Fruit fly (Drosophila melanogaster): ENCODE data around the gene HP1D3csd.

DNA sequence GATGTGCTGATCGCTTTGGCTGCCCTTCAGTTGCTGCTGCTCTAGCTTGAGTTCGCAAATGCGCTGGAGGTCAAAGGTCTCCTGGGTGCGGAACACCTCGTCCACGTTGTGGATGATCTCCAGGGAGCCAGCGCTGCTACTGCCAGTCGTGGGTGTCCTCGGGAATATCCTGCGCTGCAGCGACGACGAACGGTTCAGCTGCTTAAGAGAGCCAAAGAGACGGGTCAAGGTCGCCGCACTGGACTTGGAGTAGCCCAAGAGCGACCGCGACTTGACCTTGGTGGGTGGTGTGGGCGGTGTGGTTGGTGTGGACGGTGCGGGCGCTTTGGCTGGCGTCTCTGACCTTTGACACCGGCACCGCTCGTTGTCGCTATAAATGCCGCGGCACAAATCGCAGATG is 35.8 kb upstream of the HP1D3csd start:
- TF ChIP-seq CG6808 (GFP tag; optimal IDR thresholded peaks at IDR 0.05), result no peak
- TF ChIP-seq Eip78C (GFP tag), result no peak
- no peak for TF ChIP-seq vri (GFP tag; optimal IDR thresholded peaks at IDR 0.05)
- TF ChIP-seq Ets96B (tag; optimal IDR thresholded peaks at IDR 0.05), result no peak
- no peak for TF ChIP-seq Sox15 (GFP tag; optimal IDR thresholded peaks at IDR 0.05)
- TF ChIP-seq CG16779 (tag; optimal IDR thresholded peaks at IDR 0.05), result no peak
- no peak for TF ChIP-seq CG4318 (GFP tag; optimal IDR thresholded peaks at IDR 0.05)
- no peak for TF ChIP-seq Lpt (GFP tag; optimal IDR thresholded peaks at IDR 0.05)
- TF ChIP-seq eg (GFP tag; IDR thresholded peaks at IDR 0.05), result no peak
- no peak for TF ChIP-seq CG6854 (GFP tag; optimal IDR thresholded peaks at IDR 0.05)
- TF ChIP-seq CG31627 (GFP tag; optimal IDR thresholded peaks at IDR 0.05), result no peak
- no peak for TF ChIP-seq Eip75B (GFP tag; optimal IDR thresholded peaks at IDR 0.05)

All from whole organism, prepupa.